Worm (Caenorhabditis elegans) whole organism, L1 larva: ENCODE data around the gene Y80D4G.2.

Source experiments
- C04F5.9 ChIP-seq: sonication (generic microtip); optimal IDR thresholded peaks from 2 replicates; lab custom pipeline; 2016; ENCODE audit warnings: missing genetic modification characterization, missing compliant biosample characterization
- C34B4.2 ChIP-seq: sonication (generic microtip); optimal IDR thresholded peaks from 2 replicates; lab custom pipeline; 2017; ENCODE audit warnings: mild to moderate bottlenecking, missing genetic modification characterization, missing compliant biosample characterization
- aha-1 ChIP-seq: fragments of 150-350 bp; optimal IDR thresholded peaks from 2 replicates; lab custom pipeline; 2014; ENCODE audit warnings: missing biosample characterization, missing genetic modification characterization
- ceh-63 ChIP-seq: fragments of 200-800 bp; sonication (Bioruptor generic); optimal IDR thresholded peaks from 2 replicates; lab custom pipeline; 2018; ENCODE audit warnings: mild to moderate bottlenecking, missing genetic modification characterization, missing compliant biosample characterization
- ceh-8 ChIP-seq: fragments of 200-800 bp; sonication (Bioruptor generic); optimal IDR thresholded peaks from 2 replicates; lab custom pipeline; 2018; ENCODE audit warnings: mild to moderate bottlenecking, missing genetic modification characterization, moderate library complexity, missing compliant biosample characterization
- ceh-88 ChIP-seq: fragments of 200-800 bp; sonication (Bioruptor generic); IDR thresholded peaks from 2 replicates; pipeline ENCODE4 v1.3.6; 2022; ENCODE audit warnings: missing genetic modification characterization, missing compliant biosample characterization
- ceh-90 ChIP-seq: sonication (generic microtip); optimal IDR thresholded peaks from 2 replicates; lab custom pipeline; 2016; ENCODE audit warnings: missing genetic modification characterization, missing compliant biosample characterization
- egl-13 ChIP-seq: sonication (generic microtip); optimal IDR thresholded peaks from 2 replicates; lab custom pipeline; 2016; ENCODE audit warnings: missing genotype, missing genetic modification reagents, missing genetic modification characterization, missing compliant biosample characterization
- egl-27 ChIP-seq, 2 experiments: fragments of 150-350 bp in 1 of 2; sonication (generic microtip); optimal IDR thresholded peaks; 3 replicates each; lab custom pipeline; 2017 to 2018; ENCODE audit warnings: missing biosample characterization in 2 of 2, missing genetic modification characterization in 2 of 2, missing genetic modification reagents in 2 of 2
- elt-3 ChIP-seq, 6 experiments: fragments of 150-350 bp in 1 of 6; sonication (generic microtip); optimal IDR thresholded peaks; 2 replicates each; lab custom pipeline; 2017 to 2018; ENCODE audit warnings: missing biosample characterization in 6 of 6, missing genetic modification characterization in 6 of 6, inconsistent platforms in 1 of 6
- ets-5 ChIP-seq: fragments of 200-800 bp; sonication (Bioruptor generic); IDR thresholded peaks from 2 replicates; pipeline ENCODE4 v1.3.6; 2022; ENCODE audit warnings: missing genetic modification characterization, missing compliant biosample characterization
- grh-1 ChIP-seq: fragments of 200-800 bp; sonication (Bioruptor generic); IDR thresholded peaks from 2 replicates; pipeline ENCODE4 v1.3.6; 2022; ENCODE audit warnings: missing genetic modification reagents, missing genetic modification characterization, missing compliant biosample characterization
- irx-1 ChIP-seq: sonication (generic microtip); optimal IDR thresholded peaks from 2 replicates; lab custom pipeline; 2016; ENCODE audit warnings: missing genetic modification characterization, missing compliant biosample characterization
- lin-13 ChIP-seq: fragments of 150-350 bp; optimal IDR thresholded peaks from 2 replicates; lab custom pipeline; 2014; ENCODE audit warnings: missing biosample characterization, missing genetic modification reagents, missing genetic modification characterization
- lin-14 ChIP-seq: fragments of 200-800 bp; sonication (Bioruptor generic); optimal IDR thresholded peaks from 2 replicates; lab custom pipeline; 2018; ENCODE audit warnings: mild to moderate bottlenecking, missing genetic modification characterization, moderate library complexity, missing compliant biosample characterization
- lin-15B ChIP-seq: fragments of 150-350 bp; sonication (generic microtip); optimal IDR thresholded peaks from 3 replicates; lab custom pipeline; 2014; ENCODE audit warnings: missing biosample characterization, missing genetic modification characterization
- lsy-2 ChIP-seq, 2 experiments: fragments of 150-350 bp; optimal IDR thresholded peaks; 2 replicates each; lab custom pipeline; 2014; ENCODE audit warnings: missing biosample characterization in 2 of 2, missing genetic modification characterization in 2 of 2
- mdl-1 ChIP-seq, 2 experiments: fragments of 150-350 bp; optimal IDR thresholded peaks; 2 replicates each; lab custom pipeline; 2014 to 2017; ENCODE audit warnings: missing biosample characterization in 2 of 2, missing genetic modification characterization in 2 of 2, inconsistent platforms in 1 of 2
- nhr-12 ChIP-seq: sonication (generic microtip); optimal IDR thresholded peaks from 2 replicates; lab custom pipeline; 2017; ENCODE audit warnings: missing biosample characterization, missing genetic modification characterization
- nhr-20 ChIP-seq: sonication (generic microtip); optimal IDR thresholded peaks from 2 replicates; lab custom pipeline; 2016; ENCODE audit warnings: mild to moderate bottlenecking, missing genetic modification characterization, missing compliant biosample characterization
- nhr-28 ChIP-seq: fragments of 150-350 bp; optimal IDR thresholded peaks from 2 replicates; lab custom pipeline; 2014; ENCODE audit warnings: missing biosample characterization, missing genetic modification characterization
- nhr-85 ChIP-seq: sonication (generic microtip); peaks from one replicate; lab custom pipeline; 2016; ENCODE audit warnings: missing genetic modification characterization, inconsistent platforms, missing compliant biosample characterization
- nhr-90 ChIP-seq: sonication (generic microtip); optimal IDR thresholded peaks from 2 replicates; lab custom pipeline; 2016; ENCODE audit warnings: mild to moderate bottlenecking, missing genetic modification characterization, missing compliant biosample characterization; ENCODE audit not compliant: poor library complexity
- pqm-1 ChIP-seq: sonication (generic microtip); optimal IDR thresholded peaks from 3 replicates; lab custom pipeline; 2017; ENCODE audit warnings: missing biosample characterization, missing genetic modification characterization
- rnt-1 ChIP-seq: sonication (generic microtip); optimal IDR thresholded peaks from 2 replicates; lab custom pipeline; 2016; ENCODE audit warnings: mild to moderate bottlenecking, missing genetic modification characterization, moderate library complexity, missing compliant biosample characterization
- snu-23 ChIP-seq: sonication (generic microtip); optimal IDR thresholded peaks from 2 replicates; lab custom pipeline; 2016; ENCODE audit warnings: missing genetic modification characterization, missing compliant biosample characterization
- sup-37 ChIP-seq: fragments of 200-800 bp; sonication (Bioruptor generic); optimal IDR thresholded peaks from 2 replicates; lab custom pipeline; 2018; ENCODE audit warnings: mild to moderate bottlenecking, missing genetic modification characterization, missing compliant biosample characterization
- swsn-7 ChIP-seq: sonication (generic microtip); optimal IDR thresholded peaks from 2 replicates; lab custom pipeline; 2016; ENCODE audit warnings: missing genetic modification characterization, missing compliant biosample characterization
- tbx-2 ChIP-seq: sonication (generic microtip); optimal IDR thresholded peaks from 2 replicates; lab custom pipeline; 2016; ENCODE audit warnings: missing genetic modification characterization, missing compliant biosample characterization
- tlp-1 ChIP-seq: fragments of 150-350 bp; optimal IDR thresholded peaks from 2 replicates; lab custom pipeline; 2014; ENCODE audit warnings: missing biosample characterization, missing genetic modification characterization
- unc-130 ChIP-seq: fragments of 150-350 bp; optimal IDR thresholded peaks from 2 replicates; lab custom pipeline; 2017; ENCODE audit warnings: missing biosample characterization, missing genetic modification characterization, inconsistent platforms
- unc-30 ChIP-seq: sonication (generic microtip); optimal IDR thresholded peaks from 2 replicates; lab custom pipeline; 2017; ENCODE audit warnings: missing biosample characterization, missing genetic modification characterization
- unc-62 ChIP-seq: fragments of 150-350 bp; optimal IDR thresholded peaks from 2 replicates; lab custom pipeline; 2014; ENCODE audit warnings: missing biosample characterization, missing genetic modification reagents, missing genetic modification characterization
- unc-98 ChIP-seq: fragments of 200-800 bp; sonication (Bioruptor generic); IDR thresholded peaks from 2 replicates; pipeline ENCODE4 v1.3.6; 2022; ENCODE audit warnings: missing genetic modification characterization, missing compliant biosample characterization
- vab-15 ChIP-seq: sonication (generic microtip); optimal IDR thresholded peaks from 2 replicates; lab custom pipeline; 2017; ENCODE audit warnings: missing genotype, mild to moderate bottlenecking, missing genetic modification characterization, missing compliant biosample characterization
- zag-1 ChIP-seq: fragments of 150-350 bp; optimal IDR thresholded peaks from 2 replicates; lab custom pipeline; 2014; ENCODE audit warnings: missing biosample characterization, missing genetic modification characterization
- ztf-11 ChIP-seq, 2 experiments: sonication (generic microtip); optimal IDR thresholded peaks; 2 replicates each; lab custom pipeline; 2016 to 2017; ENCODE audit warnings: missing genetic modification characterization in 2 of 2, missing biosample characterization in 1 of 2, missing compliant biosample characterization in 1 of 2

Gene Y80D4G.2

ce11 chrIII:7616228-7616627 lies 21.8 kb upstream of the Y80D4G.2 start, which contains the start of gene T04A6.1:
Gene T04A6.1 (plus strand): TSS chrIII:7616528.
- TF ChIP-seq aha-1 = no peak
- peak; percentile 38 for TF ChIP-seq rnt-1 (tag; lab: Kevin White, UChicago)

- TF ChIP-seq ets-5 (GFP tag; lab: Robert Waterston, UW) (no peak), nhr-20 (tag; lab: Kevin White, UChicago) (no peak), ceh-90 (tag; lab: Kevin White, UChicago) (no peak), lin-15B (tag; lab: Kevin White, UChicago) (no peak), lsy-2 (tag; optimal IDR thresholded peaks at IDR 0.05; lab: Kevin White, UChicago) (no peak), tlp-1 (tag; lab: Kevin White, UChicago) (no peak), aha-1 (no peak), tbx-2 (no peak), ceh-88 (GFP tag; lab: Robert Waterston, UW) (no peak), snu-23 (GFP tag; lab: Kevin White, UChicago) (no peak), unc-130 (tag; lab: Kevin White, UChicago) (no peak), ceh-63 (no peak), lin-14 (GFP tag; lab: Kevin White, UChicago) (no peak), C04F5.9 (tag; lab: Kevin White, UChicago) (no peak), sup-37 (no peak), nhr-12 (tag; lab: Kevin White, UChicago) (no peak), nhr-85 (tag; lab: Kevin White, UChicago) (no peak), irx-1 (tag; lab: Kevin White, UChicago) (no peak), unc-30 (tag; lab: Kevin White, UChicago) (no peak), pqm-1 (tag; lab: Kevin White, UChicago) (no peak)
- TF ChIP-seq, all 84 proteins: peak for 0
Measured at ce11 chrIII:7614530-7614929, 20.1 kb upstream of the Y80D4G.2 start, which contains the start of gene T04A6.2. Gene T04A6.2 (plus strand): TSS chrIII:7614830.

ce11 chrIII:7609168-7609567 lies 14.8 kb upstream of the Y80D4G.2 start, which contains the start of gene nsph-4.3:
Gene nsph-4.3 (minus strand): TSS chrIII:7609268.
- TF ChIP-seq unc-98 (no peak), ets-5 (GFP tag; lab: Robert Waterston, UW) (no peak), egl-13 (no peak), zag-1 (tag; lab: Kevin White, UChicago) (no peak), lin-13 (GFP tag; lab: Kevin White, UChicago) (no peak), pqm-1 (tag; lab: Kevin White, UChicago) (no peak), lin-15B (tag; lab: Kevin White, UChicago) (no peak), sup-37 (no peak), tbx-2 (no peak)

ce11 chrIII:7608223-7608622 lies 13.8 kb upstream of the Y80D4G.2 start, which contains the start of gene T04A6.3:
Gene T04A6.3 (minus strand): TSS chrIII:7608323.
- no peak for TF ChIP-seq swsn-7 (tag; lab: Kevin White, UChicago)
- TF ChIP-seq C34B4.2 (tag; lab: Kevin White, UChicago) = no peak
- no peak for TF ChIP-seq rnt-1 (tag; lab: Kevin White, UChicago)
- TF ChIP-seq lin-13 (GFP tag; lab: Kevin White, UChicago) = no peak
- TF ChIP-seq elt-3 (tag; optimal IDR thresholded peaks at IDR 0.05; lab: Kevin White, UChicago) = no peak
- no peak for TF ChIP-seq nhr-90 (tag; lab: Kevin White, UChicago)
- TF ChIP-seq egl-27 (tag; optimal IDR thresholded peaks at IDR 0.05; lab: Kevin White, UChicago) = no peak
- TF ChIP-seq vab-15 (tag; lab: Kevin White, UChicago) = no peak
- no peak for TF ChIP-seq C04F5.9 (tag; lab: Kevin White, UChicago)
- no peak for TF ChIP-seq nhr-28 (tag; lab: Kevin White, UChicago)
- no peak for TF ChIP-seq ceh-8 (GFP tag; lab: Kevin White, UChicago)
- TF ChIP-seq grh-1 (GFP tag; lab: Robert Waterston, UW) = no peak
- TF ChIP-seq lsy-2 (tag; optimal IDR thresholded peaks at IDR 0.05; lab: Kevin White, UChicago) = no peak
- no peak for TF ChIP-seq unc-62 (GFP tag; lab: Kevin White, UChicago)
- no peak for TF ChIP-seq ztf-11 (tag; optimal IDR thresholded peaks at IDR 0.05; lab: Kevin White, UChicago)
- TF ChIP-seq mdl-1 (tag; optimal IDR thresholded peaks at IDR 0.05; lab: Kevin White, UChicago) = no peak
